Worm (Caenorhabditis elegans): ENCODE measurements around the gene Y62H9A.8.

- no peak for TF ChIP-seq ama-1 (optimal IDR thresholded peaks at IDR 0.05)
- TF ChIP-seq tbx-37 (GFP tag; conservative IDR thresholded peaks at IDR 0.05) = no peak
- no peak for TF ChIP-seq scrt-1 (GFP tag; IDR thresholded peaks at IDR 0.05)
- TF ChIP-seq F13C5.2 (tag; optimal IDR thresholded peaks at IDR 0.05) = no peak
- TF ChIP-seq sea-1 (GFP tag; conservative IDR thresholded peaks at IDR 0.05) = no peak
- TF ChIP-seq B0310.2 (tag; optimal IDR thresholded peaks at IDR 0.05) = no peak
- TF ChIP-seq ceh-36 (tag; optimal IDR thresholded peaks at IDR 0.05) = no peak
- TF ChIP-seq ets-7 (tag; optimal IDR thresholded peaks at IDR 0.05) = no peak
- no peak for TF ChIP-seq hmg-4 (GFP tag; optimal IDR thresholded peaks at IDR 0.05)
- TF ChIP-seq tbx-11 (GFP tag; IDR thresholded peaks at IDR 0.05) = no peak
- no peak for TF ChIP-seq tra-4 (tag; optimal IDR thresholded peaks at IDR 0.05)
These were observed 41.7 kb downstream of the Y62H9A.8 start, which contains the start of gene F54F7.14 for ce11 chrX:11850572-11850971.
